Worm (Caenorhabditis elegans): Measurements from ENCODE around the gene jmjd-2.

Gene jmjd-2

DNA sequence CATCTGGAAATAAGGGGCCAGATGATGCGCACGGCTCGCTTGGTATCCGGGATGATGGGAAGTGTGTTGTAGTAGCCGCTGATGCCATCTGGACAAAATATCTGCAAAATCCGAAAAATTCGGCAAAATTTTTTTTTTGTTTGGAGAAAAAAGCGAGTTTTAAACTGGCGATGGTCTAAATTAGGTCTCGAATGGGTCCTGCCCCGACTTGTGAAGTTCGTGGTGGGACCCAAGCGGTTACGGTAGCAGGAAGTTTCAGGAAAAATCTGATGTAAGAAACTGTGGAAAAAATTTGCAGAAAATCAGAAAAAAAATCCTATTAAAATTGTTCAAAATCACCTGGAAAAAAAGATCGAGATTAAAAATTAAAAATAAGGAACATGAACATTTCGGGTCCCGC lies at the start of gene jmjd-2:
jmjd-2 (minus strand) TSS at position 101 of the 400 bp plus-strand sequence.
- no peak for TF ChIP-seq dmd-4 (tag; optimal IDR thresholded peaks at IDR 0.05)
- TF ChIP-seq nhr-12 (tag; optimal IDR thresholded peaks at IDR 0.05): no peak
- no peak for TF ChIP-seq ceh-82 (tag; optimal IDR thresholded peaks at IDR 0.05)
- no peak for TF ChIP-seq ceh-16 (tag; optimal IDR thresholded peaks at IDR 0.05)
- TF ChIP-seq nhr-237 (tag; optimal IDR thresholded peaks at IDR 0.05): no peak
- no peak for TF ChIP-seq gmeb-1 (tag; optimal IDR thresholded peaks at IDR 0.05)
- no peak for TF ChIP-seq peb-1 (tag; optimal IDR thresholded peaks at IDR 0.05)
- no peak for TF ChIP-seq mbf-1 (tag; optimal IDR thresholded peaks at IDR 0.05)
- no peak for TF ChIP-seq egl-27 (tag; optimal IDR thresholded peaks at IDR 0.05)
- TF ChIP-seq ztf-11 (tag; optimal IDR thresholded peaks at IDR 0.05): no peak
- TF ChIP-seq skn-1 (tag; optimal IDR thresholded peaks at IDR 0.05): no peak
- no peak for TF ChIP-seq lin-39 (tag; optimal IDR thresholded peaks at IDR 0.05)
- TF ChIP-seq fos-1 (tag; optimal IDR thresholded peaks at IDR 0.05): no peak
- TF ChIP-seq lin-13 (GFP tag; optimal IDR thresholded peaks at IDR 0.05): no peak
- no peak for TF ChIP-seq ama-1 (optimal IDR thresholded peaks at IDR 0.05)
- no peak for TF ChIP-seq mab-5 (tag; optimal IDR thresholded peaks at IDR 0.05)

ce11 chrII:14292519-14292918 lies 49.1 kb upstream of the jmjd-2 start, which contains the start of gene Y54G11A.4:
TSS of gene Y54G11A.4 (plus strand) at chrII:14292819.
- TF ChIP-seq sma-9 (GFP tag; optimal IDR thresholded peaks at IDR 0.05) (peak; percentile 58), sma-9 (tag; optimal IDR thresholded peaks at IDR 0.05) (no peak), lin-11 (tag; optimal IDR thresholded peaks at IDR 0.05) (no peak), mbf-1 (tag; optimal IDR thresholded peaks at IDR 0.05) (no peak)

ce11 chrII:14290846-14291245 lies 47.4 kb upstream of the jmjd-2 start:
- TF ChIP-seq nhr-129 (tag; optimal IDR thresholded peaks at IDR 0.05) (no peak), egl-27 (tag; optimal IDR thresholded peaks at IDR 0.05) (no peak), C34F6.9 (tag; optimal IDR thresholded peaks at IDR 0.05) (peak; percentile 19), lsy-2 (tag; optimal IDR thresholded peaks at IDR 0.05) (no peak), ceh-16 (tag; optimal IDR thresholded peaks at IDR 0.05) (no peak), sma-9 (GFP tag; optimal IDR thresholded peaks at IDR 0.05) (peak; percentile 46), sma-9 (tag; optimal IDR thresholded peaks at IDR 0.05) (no peak), ceh-82 (tag; optimal IDR thresholded peaks at IDR 0.05) (no peak), gmeb-1 (tag; optimal IDR thresholded peaks at IDR 0.05) (peak; percentile 22), F13H6.1 (tag; optimal IDR thresholded peaks at IDR 0.05) (no peak), skn-1 (tag; optimal IDR thresholded peaks at IDR 0.05) (peak; percentile 59), blmp-1 (tag; optimal IDR thresholded peaks at IDR 0.05; ENCODE audit: insufficient read depth) (no peak), elt-3 (tag; optimal IDR thresholded peaks at IDR 0.05) (no peak), fos-1 (tag; optimal IDR thresholded peaks at IDR 0.05) (peak; percentile 24), mbf-1 (tag; optimal IDR thresholded peaks at IDR 0.05) (no peak)

ce11 chrII:14288968-14289367 lies 45.6 kb upstream of the jmjd-2 start, which contains the start of gene srh-42:
TSS of gene srh-42 (minus strand) at chrII:14289068.
- no peak for TF ChIP-seq alr-1 (tag; optimal IDR thresholded peaks at IDR 0.05)

- TF ChIP-seq nhr-21 (tag; optimal IDR thresholded peaks at IDR 0.05) (no peak), ztf-1 (GFP tag; conservative IDR thresholded peaks at IDR 0.05) (no peak), ZK546.5 (tag; optimal IDR thresholded peaks at IDR 0.05) (no peak), nhr-237 (tag; optimal IDR thresholded peaks at IDR 0.05) (no peak), crh-2 (tag; optimal IDR thresholded peaks at IDR 0.05) (no peak)
Observed at ce11 chrII:14287277-14287676, 43.9 kb upstream of the jmjd-2 start, which contains the start of gene srh-41. TSS of gene srh-41 (minus strand) at chrII:14287377.

ce11 chrII:14276409-14276808 lies 33.0 kb upstream of the jmjd-2 start, which contains the start of gene Y54G11A.3:
TSS of gene Y54G11A.3 (plus strand) at chrII:14276621.
- TF ChIP-seq nhr-23 (tag; optimal IDR thresholded peaks at IDR 0.05) (no peak), nhr-237 (tag; optimal IDR thresholded peaks at IDR 0.05) (no peak), mdl-1 (tag; optimal IDR thresholded peaks at IDR 0.05) (no peak), R02D3.7 (tag; optimal IDR thresholded peaks at IDR 0.05) (no peak), gmeb-1 (tag; optimal IDR thresholded peaks at IDR 0.05) (no peak), peb-1 (tag; optimal IDR thresholded peaks at IDR 0.05) (no peak), unc-55 (GFP tag; optimal IDR thresholded peaks at IDR 0.05) (no peak), nhr-11 (tag; optimal IDR thresholded peaks at IDR 0.05) (no peak), elt-3 (tag; optimal IDR thresholded peaks at IDR 0.05) (no peak), nhr-129 (tag; optimal IDR thresholded peaks at IDR 0.05) (no peak), unc-39 (tag; optimal IDR thresholded peaks at IDR 0.05) (no peak), nhr-77 (tag; optimal IDR thresholded peaks at IDR 0.05) (no peak)
